Fruit fly (Drosophila melanogaster) whole organism, embryonic: Measurements from ENCODE around the gene CG11726.

Experiments used
- B-H2 ChIP-seq: fragments of 200-800 bp; sonication (Bioruptor generic); optimal IDR thresholded peaks from 2 replicates; lab custom pipeline; 2018; ENCODE audit warnings: missing biosample characterization, mild to moderate bottlenecking, missing genetic modification characterization
- CG10462 ChIP-seq: fragments of 200-800 bp; sonication (Bioruptor generic); optimal IDR thresholded peaks from 2 replicates; lab custom pipeline; 2016; ENCODE audit warnings: missing biosample characterization, missing genetic modification characterization
- CG11723 ChIP-seq: fragments of 200-800 bp; sonication (Bioruptor generic); optimal IDR thresholded peaks from 2 replicates; lab custom pipeline; 2017; ENCODE audit warnings: missing biosample characterization, mild to moderate bottlenecking, missing genetic modification characterization
- CG12071 ChIP-seq: fragments of 200-800 bp; sonication (Bioruptor generic); optimal IDR thresholded peaks from 3 replicates; lab custom pipeline; 2018; ENCODE audit warnings: missing biosample characterization, mild to moderate bottlenecking, missing genetic modification characterization
- CG1233 ChIP-seq: fragments of 200-800 bp; sonication (Bioruptor generic); optimal IDR thresholded peaks from 4 replicates; lab custom pipeline; 2018; ENCODE audit warnings: missing biosample characterization, mild to moderate bottlenecking, missing genetic modification characterization
- CG12391 ChIP-seq: fragments of 200-800 bp; sonication (Bioruptor generic); optimal IDR thresholded peaks from 3 replicates; lab custom pipeline; 2018; ENCODE audit warnings: missing biosample characterization, mild to moderate bottlenecking, missing genetic modification characterization, moderate library complexity
- CG15011 ChIP-seq: fragments of 200-800 bp; sonication (Bioruptor generic); optimal IDR thresholded peaks from 3 replicates; lab custom pipeline; 2018; ENCODE audit warnings: missing biosample characterization, mild to moderate bottlenecking, missing genetic modification characterization
- CG1647 ChIP-seq: fragments of 200-800 bp; sonication (Bioruptor generic); optimal IDR thresholded peaks from 3 replicates; lab custom pipeline; 2016; ENCODE audit warnings: missing biosample characterization, missing genetic modification characterization
- CG17912 ChIP-seq: fragments of 200-800 bp; sonication (Bioruptor generic); optimal IDR thresholded peaks from 2 replicates; lab custom pipeline; 2018; ENCODE audit warnings: missing biosample characterization, mild to moderate bottlenecking, missing genetic modification characterization
- CG32772 ChIP-seq: fragments of 200-800 bp; sonication (Bioruptor generic); IDR thresholded peaks from 2 replicates; pipeline ENCODE4 v1.3.6; 2022; ENCODE audit warnings: missing biosample characterization, missing genetic modification characterization
- CG34224 ChIP-seq: fragments of 200-800 bp; sonication (Bioruptor generic); IDR thresholded peaks from 3 replicates; pipeline ENCODE4 v1.3.6; 2022; ENCODE audit warnings: missing biosample characterization, missing genetic modification characterization; ENCODE audit not compliant: partially characterized antibody
- CG3726 ChIP-seq: fragments of 200-800 bp; sonication (Bioruptor generic); IDR thresholded peaks from 3 replicates; pipeline ENCODE4, ENCODE4 v1.3.6; 2022; ENCODE audit warnings: missing biosample characterization, missing genetic modification characterization
- CG6272 ChIP-seq: fragments of 200-800 bp; sonication (Bioruptor generic); IDR thresholded peaks from 2 replicates; pipeline ENCODE4 v1.3.6; 2022; ENCODE audit warnings: missing biosample characterization, missing genetic modification characterization
- CG6689 ChIP-seq: fragments of 200-800 bp; sonication (Bioruptor generic); IDR thresholded peaks from 2 replicates; pipeline ENCODE4 v1.3.6; 2022; ENCODE audit warnings: missing biosample characterization, missing genetic modification characterization
- CG7372 ChIP-seq: fragments of 200-800 bp; sonication (Bioruptor generic); IDR thresholded peaks from 2 replicates; pipeline ENCODE4 v1.3.6; 2022; ENCODE audit warnings: missing biosample characterization, missing genetic modification characterization
- CG8290 ChIP-seq, 3 experiments: fragments of 200-800 bp; sonication (Bioruptor generic); optimal IDR thresholded peaks; 2 replicates each; lab custom pipeline; 2016 to 2019; ENCODE audit warnings: missing biosample characterization in 3 of 3, missing genetic modification characterization in 3 of 3, mild to moderate bottlenecking in 2 of 3, moderate library complexity in 1 of 3
- CG9727 ChIP-seq: fragments of 200-800 bp; sonication (Bioruptor generic); optimal IDR thresholded peaks from 3 replicates; lab custom pipeline; 2017; ENCODE audit warnings: missing biosample characterization, mild to moderate bottlenecking, missing genetic modification characterization
- CG9797 ChIP-seq: fragments of 200-800 bp; sonication (Bioruptor generic); optimal IDR thresholded peaks from 3 replicates; lab custom pipeline; 2018; ENCODE audit warnings: missing biosample characterization, mild to moderate bottlenecking, missing genetic modification characterization
- D ChIP-seq, 2 experiments: fragments of 200-800 bp in 1 of 2; fragments of >200 bp in 1 of 2; sonication (Bioruptor generic) in 1 of 2; optimal IDR thresholded peaks; 2 replicates in 1 of 2; 3 replicates in 1 of 2; lab custom pipeline; 2017; ENCODE audit warnings: mild to moderate bottlenecking in 1 of 2, missing biosample characterization in 1 of 2, missing genetic modification characterization in 1 of 2, missing genetic modification reagents in 1 of 2
- Deaf1 ChIP-seq: fragments of 200-800 bp; optimal IDR thresholded peaks from 3 replicates; lab custom pipeline; 2019; ENCODE audit warnings: missing biosample characterization, mild to moderate bottlenecking, missing genetic modification characterization, moderate library complexity
- Dfd ChIP-seq, 2 experiments: fragments of >200 bp; optimal IDR thresholded peaks; 2 replicates each; lab custom pipeline; 2017; ENCODE audit warnings: missing biosample characterization in 2 of 2, missing genetic modification characterization in 2 of 2
- Dip2 ChIP-seq: fragments of 200-800 bp; sonication (Bioruptor generic); IDR thresholded peaks from 2 replicates; pipeline ENCODE4 v1.3.6; 2022; ENCODE audit warnings: missing biosample characterization, missing genetic modification characterization
- Dp ChIP-seq: fragments of 200-800 bp; sonication (Bioruptor generic); optimal IDR thresholded peaks from 2 replicates; lab custom pipeline; 2018; ENCODE audit warnings: missing biosample characterization, mild to moderate bottlenecking, missing genetic modification characterization, moderate library complexity
- MTF-1 ChIP-seq: fragments of 200-800 bp; sonication (Bioruptor generic); optimal IDR thresholded peaks from 2 replicates; lab custom pipeline; 2018; ENCODE audit warnings: missing biosample characterization, mild to moderate bottlenecking, missing genetic modification characterization, borderline replicate concordance
- Mrtf ChIP-seq: fragments of 200-800 bp; sonication (Bioruptor generic); IDR thresholded peaks from 3 replicates; pipeline ENCODE4 v1.3.6; 2022; ENCODE audit warnings: missing biosample characterization, missing genetic modification characterization
- Nf-YC ChIP-seq: fragments of 200-800 bp; optimal IDR thresholded peaks from 3 replicates; lab custom pipeline; 2019; ENCODE audit warnings: missing biosample characterization, mild to moderate bottlenecking, missing genetic modification characterization, moderate library complexity
- Side ChIP-seq: fragments of 200-800 bp; sonication (Bioruptor generic); optimal IDR thresholded peaks from 2 replicates; lab custom pipeline; 2016; ENCODE audit warnings: missing biosample characterization, missing genetic modification characterization
- Ssrp ChIP-seq: fragments of 200-800 bp; sonication (Bioruptor generic); optimal IDR thresholded peaks from 2 replicates; lab custom pipeline; 2018; ENCODE audit warnings: missing biosample characterization, mild to moderate bottlenecking, missing genetic modification characterization, moderate library complexity
- ab ChIP-seq: fragments of 200-800 bp; sonication (Bioruptor generic); optimal IDR thresholded peaks from 2 replicates; lab custom pipeline; 2016; ENCODE audit warnings: missing biosample characterization, missing genetic modification characterization
- ci ChIP-seq: fragments of 200-800 bp; sonication (Bioruptor generic); IDR thresholded peaks from 3 replicates; pipeline ENCODE4 v1.3.6; 2022; ENCODE audit warnings: missing biosample characterization, missing genetic modification characterization
- disco-r ChIP-seq: fragments of 200-800 bp; sonication (Bioruptor generic); optimal IDR thresholded peaks from 2 replicates; lab custom pipeline; 2016; ENCODE audit warnings: missing biosample characterization, missing genetic modification characterization
- emc ChIP-seq: fragments of 200-800 bp; sonication (Bioruptor generic); optimal IDR thresholded peaks from 2 replicates; lab custom pipeline; 2016; ENCODE audit warnings: missing biosample characterization, missing genetic modification characterization
- esg ChIP-seq: fragments of 200-800 bp; sonication (Bioruptor generic); conservative IDR thresholded peaks from 2 replicates; pipeline ENCODE4 v1.3.6; 2022; ENCODE audit warnings: missing biosample characterization, missing genetic modification characterization
- fd102C ChIP-seq: fragments of 200-800 bp; sonication (Bioruptor generic); optimal IDR thresholded peaks from 2 replicates; lab custom pipeline; 2018; ENCODE audit warnings: missing biosample characterization, mild to moderate bottlenecking, missing genetic modification characterization, moderate library complexity
- fd96Cb ChIP-seq: fragments of 200-800 bp; sonication (Bioruptor generic); optimal IDR thresholded peaks from 2 replicates; lab custom pipeline; 2018; ENCODE audit warnings: missing biosample characterization, mild to moderate bottlenecking, missing genetic modification characterization, moderate library complexity
- gce ChIP-seq: fragments of 200-800 bp; sonication (Bioruptor generic); IDR thresholded peaks from 3 replicates; pipeline ENCODE4 v1.3.6; 2022; ENCODE audit warnings: missing biosample characterization, missing genetic modification characterization
- jumu ChIP-seq: fragments of 200-800 bp; sonication (Bioruptor generic); optimal IDR thresholded peaks from 3 replicates; lab custom pipeline; 2016; ENCODE audit warnings: missing biosample characterization, missing genetic modification characterization
- onecut ChIP-seq: fragments of 200-800 bp; sonication (Bioruptor generic); IDR thresholded peaks from 2 replicates; pipeline ENCODE4 v1.3.6; 2022; ENCODE audit warnings: missing biosample characterization, missing genetic modification characterization
- org-1 ChIP-seq: fragments of 200-800 bp; sonication (Bioruptor generic); optimal IDR thresholded peaks from 2 replicates; lab custom pipeline; 2017; ENCODE audit warnings: missing biosample characterization, missing genetic modification characterization
- repo ChIP-seq: fragments of 200-800 bp; sonication (Bioruptor generic); optimal IDR thresholded peaks from 2 replicates; lab custom pipeline; 2016; ENCODE audit warnings: missing biosample characterization, missing genetic modification characterization
- sd ChIP-seq: fragments of 200-800 bp; sonication (Bioruptor generic); optimal IDR thresholded peaks from 3 replicates; lab custom pipeline; 2018; ENCODE audit warnings: missing biosample characterization, mild to moderate bottlenecking, missing genetic modification characterization, moderate library complexity
- sens ChIP-seq: fragments of 200-800 bp; sonication (Bioruptor generic); peaks from one replicate; lab custom pipeline; 2016; ENCODE audit warnings: missing biosample characterization, missing genetic modification characterization
- sens-2 ChIP-seq: fragments of 200-800 bp; sonication (Bioruptor generic); IDR thresholded peaks from 2 replicates; pipeline ENCODE4 v1.3.6; 2022; ENCODE audit warnings: missing biosample characterization, missing genetic modification characterization
- sna ChIP-seq: fragments of 200-800 bp; sonication (Bioruptor generic); IDR thresholded peaks from 2 replicates; pipeline ENCODE4 v1.3.6; 2022; ENCODE audit warnings: missing biosample characterization, missing genetic modification characterization; ENCODE audit not compliant: partially characterized antibody
- stc ChIP-seq: fragments of 200-800 bp; sonication (Bioruptor generic); IDR thresholded peaks from 2 replicates; pipeline ENCODE4 v1.3.6; 2022; ENCODE audit warnings: missing biosample characterization, missing genetic modification characterization
- stwl ChIP-seq: fragments of 200-800 bp; sonication (Bioruptor generic); optimal IDR thresholded peaks from 3 replicates; lab custom pipeline; 2018; ENCODE audit warnings: missing biosample characterization, mild to moderate bottlenecking, missing genetic modification characterization, moderate library complexity
- wdn ChIP-seq: fragments of 200-800 bp; sonication (Bioruptor generic); IDR thresholded peaks from 2 replicates; pipeline ENCODE4 v1.3.6; 2022; ENCODE audit warnings: missing biosample characterization, missing genetic modification characterization
- wor ChIP-seq: fragments of 200-800 bp; sonication (Bioruptor generic); IDR thresholded peaks from 2 replicates; pipeline ENCODE4 v1.3.6; 2022; ENCODE audit warnings: missing biosample characterization, missing genetic modification characterization
- zfh1 ChIP-seq: fragments of 200-800 bp; sonication (Bioruptor generic); IDR thresholded peaks from 3 replicates; pipeline ENCODE4 v1.3.6; 2022; ENCODE audit warnings: missing biosample characterization, missing genetic modification characterization

CG11726 gene

DNA sequence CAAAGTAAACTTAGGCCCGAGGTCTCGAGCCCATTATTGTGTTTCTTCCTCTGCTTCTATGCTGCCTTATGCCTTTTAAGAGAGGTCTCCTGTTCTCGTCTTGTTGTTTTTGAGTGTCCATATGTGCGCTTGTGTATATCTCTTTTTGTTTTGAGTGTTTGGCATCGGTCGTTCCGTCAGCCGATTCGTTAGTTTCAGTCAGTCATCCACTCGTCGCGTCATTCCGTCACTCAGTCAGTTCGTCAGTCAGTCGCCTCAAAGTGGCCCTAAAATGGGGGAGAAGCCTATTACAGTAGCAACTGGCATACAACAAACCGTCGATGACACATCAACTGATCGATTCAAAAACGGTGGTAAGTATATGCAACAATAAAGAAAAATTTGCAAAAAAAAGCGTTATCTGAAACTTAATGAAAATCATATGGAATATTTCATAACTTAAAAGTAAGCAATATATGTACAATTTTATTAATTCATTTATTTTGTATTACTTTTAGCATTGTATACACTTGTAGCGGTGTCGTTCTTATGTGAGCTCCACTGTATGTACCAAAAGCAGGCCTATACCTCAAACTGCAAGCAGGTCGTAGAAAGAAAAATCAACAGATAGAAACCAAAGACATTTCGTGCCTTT, 23.7 kb downstream of the CG11726 start (continued):
- TF ChIP-seq CG9727: peak; percentile 95
- peak; percentile 97 for TF ChIP-seq fd96Cb (tag; lab: Kevin White, UChicago)
- TF ChIP-seq emc (GFP tag; lab: Kevin White, UChicago): peak; percentile 43
- peak; percentile 53 for TF ChIP-seq disco-r (GFP tag; lab: Kevin White, UChicago)
- TF ChIP-seq CG15011 (GFP tag; lab: Kevin White, UChicago): peak; percentile 86
- peak; percentile 84 for TF ChIP-seq MTF-1 (GFP tag; lab: Kevin White, UChicago)
- peak; percentile 30 for TF ChIP-seq CG9797
- TF ChIP-seq sna (GFP tag; lab: Robert Waterston, UW): no peak
- TF ChIP-seq Nf-YC (tag; lab: Kevin White, UChicago): peak; percentile 87
- TF ChIP-seq CG6689 (GFP tag; lab: Robert Waterston, UW): peak; percentile 95
- peak; percentile 94 for TF ChIP-seq Ssrp (tag; lab: Kevin White, UChicago)
- peak; percentile 83 for TF ChIP-seq CG6272 (GFP tag; lab: Robert Waterston, UW)
- TF ChIP-seq CG10462 (GFP tag; lab: Kevin White, UChicago): peak; percentile 68
- peak; percentile 97 for TF ChIP-seq wor
- peak; percentile 78 for TF ChIP-seq CG1647 (GFP tag; lab: Kevin White, UChicago)
- no peak for TF ChIP-seq Dip2 (GFP tag; lab: Robert Waterston, UW)
- TF ChIP-seq fd102C (GFP tag; lab: Kevin White, UChicago): peak; percentile 36
- no peak for TF ChIP-seq Dfd (GFP tag; optimal IDR thresholded peaks at IDR 0.05; lab: Kevin White, UChicago)
- TF ChIP-seq B-H2: peak; percentile 30
- no peak for TF ChIP-seq D (optimal IDR thresholded peaks at IDR 0.05; lab: Kevin White, UChicago)
- peak; percentile 93 for TF ChIP-seq D (GFP tag; optimal IDR thresholded peaks at IDR 0.05; lab: Kevin White, UChicago)
- peak; percentile 84 for TF ChIP-seq CG12071 (GFP tag; lab: Kevin White, UChicago)
- TF ChIP-seq CG8290 (GFP tag; optimal IDR thresholded peaks at IDR 0.05; lab: Kevin White, UChicago): peak; percentile 86
- TF ChIP-seq CG8290 (tag; optimal IDR thresholded peaks at IDR 0.05; lab: Kevin White, UChicago): peak; percentile 84 to 93
- TF ChIP-seq ab (GFP tag; lab: Kevin White, UChicago): no peak
- TF ChIP-seq Mrtf (GFP tag; lab: Robert Waterston, UW): peak; percentile 93
- TF ChIP-seq stc (GFP tag; lab: Robert Waterston, UW): peak; percentile 96
- peak; percentile 92 for TF ChIP-seq onecut (GFP tag; lab: Robert Waterston, UW)
- peak; percentile 76 for TF ChIP-seq jumu (GFP tag; lab: Kevin White, UChicago)
- peak; percentile 99 for TF ChIP-seq ci (GFP tag; lab: Robert Waterston, UW)
- TF ChIP-seq zfh1 (GFP tag; lab: Robert Waterston, UW): peak; percentile 99
- TF ChIP-seq CG11723 (GFP tag; lab: Kevin White, UChicago): peak; percentile 89
- TF ChIP-seq CG32772 (GFP tag; lab: Robert Waterston, UW): peak; percentile 91
- TF ChIP-seq gce: peak; percentile 81; the same call in 2 of the 3 replicates
- peak; percentile 88 for TF ChIP-seq org-1 (GFP tag; lab: Kevin White, UChicago)
- peak; percentile 99 for TF ChIP-seq sens
- peak; percentile 71 for TF ChIP-seq sd (tag; lab: Kevin White, UChicago)
- peak; percentile 95 for TF ChIP-seq CG12391 (tag; lab: Kevin White, UChicago)
- peak; percentile 87 for TF ChIP-seq CG17912 (GFP tag; lab: Kevin White, UChicago)
- TF ChIP-seq stwl (tag; lab: Kevin White, UChicago): peak; percentile 53
- TF ChIP-seq Dp (GFP tag; lab: Kevin White, UChicago): peak; percentile 6
- peak; percentile 66 for TF ChIP-seq repo (GFP tag; lab: Kevin White, UChicago)
- peak; percentile 79 for TF ChIP-seq wdn (GFP tag; lab: Robert Waterston, UW)
- TF ChIP-seq sens-2 (GFP tag; lab: Robert Waterston, UW): peak; percentile 98
- TF ChIP-seq CG7372: peak; percentile 91
- peak; percentile 75 for TF ChIP-seq Side (GFP tag; lab: Kevin White, UChicago)
- TF ChIP-seq esg (GFP tag; lab: Robert Waterston, UW): peak; percentile 98
- no peak for TF ChIP-seq CG34224
- peak; percentile 75 for TF ChIP-seq Deaf1
- peak; percentile 92 for TF ChIP-seq CG3726 (GFP tag; lab: Robert Waterston, UW)
- peak; percentile 94 for TF ChIP-seq CG1233
